Worm (Caenorhabditis elegans): ENCODE results near the gene acbp-6.

acbp-6 gene

ce11 chrII:11967507-11968127 is 5.9 kb downstream of the acbp-6 start, which contains the start of gene W03C9.5 (continued):
- TF ChIP-seq zip-5 (tag; optimal IDR thresholded peaks at IDR 0.05) (peak; percentile 95), ceh-31 (tag; optimal IDR thresholded peaks at IDR 0.05) (peak; percentile 100), sox-2 (GFP tag; IDR thresholded peaks at IDR 0.05) (0 out of 2 replicates have a peak, but pooled peaks have one; percentile 18), eyg-1 (tag; optimal IDR thresholded peaks at IDR 0.05) (peak; percentile 90), nhr-11 (tag; optimal IDR thresholded peaks at IDR 0.05) (no peak), madf-2 (tag; optimal IDR thresholded peaks at IDR 0.05) (peak; percentile 86), C38D4.7 (GFP tag; optimal IDR thresholded peaks at IDR 0.05) (peak; percentile 63), nfya-1 (tag; optimal IDR thresholded peaks at IDR 0.05) (peak; percentile 80), ttx-3 (tag; optimal IDR thresholded peaks at IDR 0.05) (peak; percentile 77), pat-9 (tag; optimal IDR thresholded peaks at IDR 0.05) (peak; percentile 69), lin-11 (tag; optimal IDR thresholded peaks at IDR 0.05) (peak; percentile 39), che-1 (tag; optimal IDR thresholded peaks at IDR 0.05) (peak; percentile 62), ceh-6 (GFP tag; optimal IDR thresholded peaks at IDR 0.05) (peak; percentile 47), fkh-6 (tag; optimal IDR thresholded peaks at IDR 0.05) (peak; percentile 73), gmeb-2 (tag; optimal IDR thresholded peaks at IDR 0.05) (peak; percentile 21), pqm-1 (tag; optimal IDR thresholded peaks at IDR 0.05) (peak; percentile 98), unc-3 (GFP tag; conservative IDR thresholded peaks at IDR 0.05) (peak; percentile 72; the same call in 1 of the 2 replicates), unc-3 (tag; optimal IDR thresholded peaks at IDR 0.05) (peak; percentile 89), fkh-10 (GFP tag; optimal IDR thresholded peaks at IDR 0.05) (no peak), ama-1 (optimal IDR thresholded peaks at IDR 0.05) (no peak), ceh-18 (tag; optimal IDR thresholded peaks at IDR 0.05) (peak; percentile 98), hlh-6 (tag; optimal IDR thresholded peaks at IDR 0.05) (peak; percentile 78), odd-2 (tag; optimal IDR thresholded peaks at IDR 0.05) (no peak), hlh-8 (tag; optimal IDR thresholded peaks at IDR 0.05) (peak; percentile 97), mec-3 (tag; optimal IDR thresholded peaks at IDR 0.05; ENCODE audit: borderline replicate concordance) (peak; percentile 97), Y22D7AL.16 (tag; optimal IDR thresholded peaks at IDR 0.05) (peak; percentile 39), ref-2 (tag; optimal IDR thresholded peaks at IDR 0.05) (peak; percentile 99), dve-1 (tag; optimal IDR thresholded peaks at IDR 0.05) (peak; percentile 72), ceh-24 (tag; optimal IDR thresholded peaks at IDR 0.05) (no peak), T23F11.4 (GFP tag; optimal IDR thresholded peaks at IDR 0.05) (peak; percentile 62), ceh-2 (tag; optimal IDR thresholded peaks at IDR 0.05) (peak; percentile 98), pha-4 (tag; optimal IDR thresholded peaks at IDR 0.05) (no peak), pha-2 (tag; optimal IDR thresholded peaks at IDR 0.05) (peak; percentile 69), elt-2 (tag; optimal IDR thresholded peaks at IDR 0.05) (peak; percentile 95), ets-4 (tag; optimal IDR thresholded peaks at IDR 0.05) (peak; percentile 96), unc-86 (tag; optimal IDR thresholded peaks at IDR 0.05) (peak; percentile 94), npax-4 (tag; optimal IDR thresholded peaks at IDR 0.05) (peak; percentile 35), ceh-45 (GFP tag; IDR thresholded peaks at IDR 0.05) (no peak), dmd-4 (tag; optimal IDR thresholded peaks at IDR 0.05; ENCODE audit: borderline replicate concordance) (peak; percentile 97), pag-3 (tag; optimal IDR thresholded peaks at IDR 0.05; ENCODE audit: borderline replicate concordance) (peak; percentile 83), rnt-1 (tag; optimal IDR thresholded peaks at IDR 0.05) (peak; percentile 99), ztf-16 (tag; optimal IDR thresholded peaks at IDR 0.05) (peak; percentile 88), pros-1 (tag; optimal IDR thresholded peaks at IDR 0.05) (peak; percentile 29), unc-42 (tag; optimal IDR thresholded peaks at IDR 0.05) (peak; percentile 92), tbx-7 (tag; optimal IDR thresholded peaks at IDR 0.05) (peak; percentile 97), K02D7.2 (tag; optimal IDR thresholded peaks at IDR 0.05) (peak; percentile 38), ceh-14 (tag; optimal IDR thresholded peaks at IDR 0.05) (peak; percentile 98), hlh-13 (GFP tag; optimal IDR thresholded peaks at IDR 0.05) (peak; percentile 58), lim-6 (tag; optimal IDR thresholded peaks at IDR 0.05) (peak; percentile 99), pax-1 (tag; optimal IDR thresholded peaks at IDR 0.05) (no peak), elt-4 (tag; optimal IDR thresholded peaks at IDR 0.05) (no peak), sox-4 (tag; optimal IDR thresholded peaks at IDR 0.05) (peak; percentile 70), F13H6.1 (tag; optimal IDR thresholded peaks at IDR 0.05) (peak; percentile 98)
